Worm (Caenorhabditis elegans) whole organism, L1 larva: Measurements from ENCODE around the gene Y62E10A.13.

Experiments
- ceh-82 ChIP-seq, 3 experiments: fragments of 150-350 bp in 1 of 3; sonication (generic microtip) in 2 of 3; optimal IDR thresholded peaks; 2 replicates each; lab custom pipeline; 2014 to 2017; ENCODE audit warnings: missing biosample characterization in 3 of 3, missing genetic modification characterization in 3 of 3
- fos-1 ChIP-seq: fragments of 150-350 bp; optimal IDR thresholded peaks from 2 replicates; lab custom pipeline; 2014; ENCODE audit warnings: missing biosample characterization, missing genetic modification characterization
- mdl-1 ChIP-seq, 2 experiments: fragments of 150-350 bp; optimal IDR thresholded peaks; 2 replicates each; lab custom pipeline; 2014 to 2017; ENCODE audit warnings: missing biosample characterization in 2 of 2, missing genetic modification characterization in 2 of 2, inconsistent platforms in 1 of 2
- nhr-28 ChIP-seq: fragments of 150-350 bp; optimal IDR thresholded peaks from 2 replicates; lab custom pipeline; 2014; ENCODE audit warnings: missing biosample characterization, missing genetic modification characterization
- nhr-76 ChIP-seq: sonication (generic microtip); optimal IDR thresholded peaks from 2 replicates; lab custom pipeline; 2017; ENCODE audit warnings: missing biosample characterization, missing genetic modification characterization
- snu-23 ChIP-seq: sonication (generic microtip); optimal IDR thresholded peaks from 2 replicates; lab custom pipeline; 2016; ENCODE audit warnings: missing genetic modification characterization, missing compliant biosample characterization
- tlp-1 ChIP-seq: fragments of 150-350 bp; optimal IDR thresholded peaks from 2 replicates; lab custom pipeline; 2014; ENCODE audit warnings: missing biosample characterization, missing genetic modification characterization
- unc-130 ChIP-seq: fragments of 150-350 bp; optimal IDR thresholded peaks from 2 replicates; lab custom pipeline; 2017; ENCODE audit warnings: missing biosample characterization, missing genetic modification characterization, inconsistent platforms
- unc-62 ChIP-seq: fragments of 150-350 bp; optimal IDR thresholded peaks from 2 replicates; lab custom pipeline; 2014; ENCODE audit warnings: missing biosample characterization, missing genetic modification reagents, missing genetic modification characterization

ce11 chrIV:13400456-13401364 lies 1.9 kb upstream of the Y62E10A.13 start, which contains the start of the genes memi-2 and cyp-31A5:
- TF ChIP-seq fos-1 (tag; lab: Kevin White, UChicago) (no peak), unc-130 (no peak), tlp-1 (tag; lab: Kevin White, UChicago) (no peak), mdl-1 (tag; optimal IDR thresholded peaks at IDR 0.05; lab: Kevin White, UChicago) (no peak), unc-62 (GFP tag; lab: Kevin White, UChicago) (no peak), snu-23 (GFP tag; lab: Kevin White, UChicago) (no peak), nhr-76 (tag; lab: Kevin White, UChicago) (no peak), nhr-28 (tag; lab: Kevin White, UChicago) (no peak), ceh-82 (tag; optimal IDR thresholded peaks at IDR 0.05; lab: Kevin White, UChicago) (no peak)
